Worm (Caenorhabditis elegans): Measurements from ENCODE around the gene unc-86.
A peak's percentile ranks its signal among the peaks of the same experiment; 100 is the strongest.

The unc-86 gene

ce11 chrIII:8240247-8240646 is 24.1 kb upstream of the unc-86 start:
- TF ChIP-seq hlh-15 (tag; optimal IDR thresholded peaks at IDR 0.05) (no peak), ets-4 (tag; optimal IDR thresholded peaks at IDR 0.05) (no peak), fkh-6 (tag; optimal IDR thresholded peaks at IDR 0.05) (no peak), T23F11.4 (GFP tag; optimal IDR thresholded peaks at IDR 0.05) (no peak), pax-1 (tag; optimal IDR thresholded peaks at IDR 0.05) (no peak), ttx-3 (tag; optimal IDR thresholded peaks at IDR 0.05) (no peak), elt-2 (tag; optimal IDR thresholded peaks at IDR 0.05) (peak; percentile 24), syd-9 (tag; optimal IDR thresholded peaks at IDR 0.05) (no peak)

- TF ChIP-seq elt-2 (tag; optimal IDR thresholded peaks at IDR 0.05): peak; percentile 24
- TF ChIP-seq ahr-1 (tag; optimal IDR thresholded peaks at IDR 0.05): no peak
Observed at ce11 chrIII:8239325-8239724, 23.2 kb upstream of the unc-86 start, which contains the start of gene tsp-1. tsp-1 (minus strand) TSS chrIII:8239423.

- TF ChIP-seq hlh-30 (tag; optimal IDR thresholded peaks at IDR 0.05; ENCODE audit: insufficient read depth): no peak
- no peak for TF ChIP-seq C08G9.2 (tag; optimal IDR thresholded peaks at IDR 0.05)
- peak; percentile 71 for TF ChIP-seq elt-2 (tag; optimal IDR thresholded peaks at IDR 0.05)
- no peak for TF ChIP-seq fkh-6 (tag; optimal IDR thresholded peaks at IDR 0.05)
- TF ChIP-seq unc-55 (GFP tag; optimal IDR thresholded peaks at IDR 0.05): no peak
Observed at ce11 chrIII:8237827-8238226, 21.7 kb upstream of the unc-86 start, which contains the start of gene tsp-2. tsp-2 (minus strand) TSS chrIII:8237935.

- TF ChIP-seq Y22D7AL.16 (tag; optimal IDR thresholded peaks at IDR 0.05) (no peak), ceh-34 (tag; optimal IDR thresholded peaks at IDR 0.05) (no peak), eyg-1 (tag; optimal IDR thresholded peaks at IDR 0.05) (no peak), sox-2 (GFP tag; IDR thresholded peaks at IDR 0.05) (no peak), nhr-11 (tag; optimal IDR thresholded peaks at IDR 0.05) (no peak), ceh-6 (GFP tag; optimal IDR thresholded peaks at IDR 0.05) (no peak), gmeb-2 (tag; optimal IDR thresholded peaks at IDR 0.05) (no peak), unc-3 (GFP tag; conservative IDR thresholded peaks at IDR 0.05) (no peak), unc-3 (tag; optimal IDR thresholded peaks at IDR 0.05) (no peak), madf-2 (tag; optimal IDR thresholded peaks at IDR 0.05) (no peak), C38D4.7 (GFP tag; optimal IDR thresholded peaks at IDR 0.05) (no peak), ceh-45 (GFP tag; IDR thresholded peaks at IDR 0.05) (no peak), ceh-19 (GFP tag; optimal IDR thresholded peaks at IDR 0.05) (no peak)
Observed at ce11 chrIII:8235880-8236279, 19.7 kb upstream of the unc-86 start, which contains the start of gene C02F5.5. C02F5.5 (plus strand) TSS chrIII:8236180.

ce11 chrIII:8235358-8235757 is 19.2 kb upstream of the unc-86 start, which contains the start of gene C02F5.14:
C02F5.14 (minus strand) TSS chrIII:8235514.
- TF ChIP-seq F13H6.1 (tag; optimal IDR thresholded peaks at IDR 0.05) (no peak), K02D7.2 (tag; optimal IDR thresholded peaks at IDR 0.05) (no peak), ama-1 (optimal IDR thresholded peaks at IDR 0.05) (no peak), ceh-48 (tag; optimal IDR thresholded peaks at IDR 0.05) (no peak), sox-2 (GFP tag; IDR thresholded peaks at IDR 0.05) (no peak), nhr-11 (tag; optimal IDR thresholded peaks at IDR 0.05) (no peak), K09A11.1 (tag; optimal IDR thresholded peaks at IDR 0.05; ENCODE audit: insufficient read depth) (no peak), ceh-22 (tag; optimal IDR thresholded peaks at IDR 0.05) (no peak), ets-4 (tag; optimal IDR thresholded peaks at IDR 0.05) (no peak)

ce11 chrIII:8232634-8233033 is 16.5 kb upstream of the unc-86 start, which contains the start of gene henn-1:
henn-1 (plus strand) TSS chrIII:8232651.
- no peak for TF ChIP-seq pax-1 (tag; optimal IDR thresholded peaks at IDR 0.05)
- TF ChIP-seq Y22D7AL.16 (tag; optimal IDR thresholded peaks at IDR 0.05): no peak
- TF ChIP-seq lim-6 (tag; optimal IDR thresholded peaks at IDR 0.05): no peak

Measured in whole organism, late embryonic.